Worm (Caenorhabditis elegans): ENCODE data around the gene C16C10.1.

DNA sequence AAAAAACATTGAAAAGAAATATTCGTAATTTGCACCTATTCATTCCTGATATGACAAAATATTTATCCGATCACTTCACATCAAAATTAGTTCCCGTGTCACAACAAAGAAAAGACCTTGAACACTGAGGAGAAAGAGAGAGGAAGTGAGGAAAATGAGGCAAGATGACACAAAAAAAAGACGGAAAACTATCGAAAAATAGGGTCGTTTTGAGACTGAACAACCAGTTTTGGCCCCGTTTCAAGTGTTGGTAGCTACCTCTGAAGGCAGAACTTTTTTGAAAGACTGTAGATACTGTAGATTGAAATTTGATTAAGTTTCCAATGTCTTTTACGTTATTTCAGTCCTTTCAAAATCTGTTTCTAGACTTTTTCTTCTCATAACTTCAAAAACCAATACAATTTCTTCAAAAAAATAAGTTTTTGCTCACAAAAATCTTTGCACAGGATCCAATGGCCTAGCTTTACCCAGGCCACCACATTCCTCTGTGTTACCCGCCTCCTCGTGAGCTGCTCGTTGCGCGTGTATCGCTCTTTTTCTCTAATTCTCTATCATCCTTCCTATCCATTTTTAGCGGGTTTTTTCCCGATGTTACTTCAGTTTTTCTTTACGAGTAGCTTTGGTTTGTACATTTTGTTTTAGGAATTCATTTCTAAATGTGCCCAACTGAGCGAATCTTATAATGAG lies 15.2 kb upstream of the C16C10.1 start:
- no peak for TF ChIP-seq egl-27 (tag; optimal IDR thresholded peaks at IDR 0.05)
- no peak for TF ChIP-seq nhr-237 (tag; optimal IDR thresholded peaks at IDR 0.05)
- TF ChIP-seq ama-1 (optimal IDR thresholded peaks at IDR 0.05), result peak; percentile 46
- TF ChIP-seq R02D3.7 (tag; optimal IDR thresholded peaks at IDR 0.05), result no peak
- no peak for TF ChIP-seq unc-62 (GFP tag; optimal IDR thresholded peaks at IDR 0.05)
- no peak for TF ChIP-seq ztf-11 (tag; optimal IDR thresholded peaks at IDR 0.05)
- no peak for TF ChIP-seq nhr-23 (tag; optimal IDR thresholded peaks at IDR 0.05)
- TF ChIP-seq lin-13 (GFP tag; optimal IDR thresholded peaks at IDR 0.05), result peak; percentile 46
- TF ChIP-seq skn-1 (tag; optimal IDR thresholded peaks at IDR 0.05), result no peak
- no peak for TF ChIP-seq blmp-1 (tag; optimal IDR thresholded peaks at IDR 0.05; ENCODE audit: insufficient read depth)
- TF ChIP-seq elt-3 (tag; optimal IDR thresholded peaks at IDR 0.05), result no peak
- TF ChIP-seq nhr-77 (tag; optimal IDR thresholded peaks at IDR 0.05), result no peak
- peak; percentile 89 to 91 for TF ChIP-seq mdl-1 (tag; optimal IDR thresholded peaks at IDR 0.05)
- no peak for TF ChIP-seq nhr-10 (tag; optimal IDR thresholded peaks at IDR 0.05)
